Fruit fly (Drosophila melanogaster): ENCODE data around the gene CG9981.

dm6 chrX:16449316-16449715, 44.4 kb upstream of the CG9981 start:
- no peak for TF ChIP-seq fru (GFP tag; optimal IDR thresholded peaks at IDR 0.05)
- no peak for TF ChIP-seq Hr78 (GFP tag; optimal IDR thresholded peaks at IDR 0.05)
- TF ChIP-seq usp (GFP tag; optimal IDR thresholded peaks at IDR 0.05): no peak
- no peak for TF ChIP-seq pan (optimal IDR thresholded peaks at IDR 0.05)
- no peak for TF ChIP-seq foxo (GFP tag; optimal IDR thresholded peaks at IDR 0.05)
- no peak for TF ChIP-seq dmrt93B (GFP tag; optimal IDR thresholded peaks at IDR 0.05)
- TF ChIP-seq h (GFP tag; optimal IDR thresholded peaks at IDR 0.05): no peak
- no peak for TF ChIP-seq Mio (GFP tag; optimal IDR thresholded peaks at IDR 0.05)
- TF ChIP-seq lola (GFP tag; optimal IDR thresholded peaks at IDR 0.05): no peak
- TF ChIP-seq sv (GFP tag; optimal IDR thresholded peaks at IDR 0.05): no peak
- no peak for TF ChIP-seq psq (GFP tag; optimal IDR thresholded peaks at IDR 0.05)
- TF ChIP-seq dsf (GFP tag; optimal IDR thresholded peaks at IDR 0.05; ENCODE audit: borderline replicate concordance): no peak
- TF ChIP-seq Abd-B (GFP tag; optimal IDR thresholded peaks at IDR 0.05): no peak
- TF ChIP-seq brk (GFP tag; optimal IDR thresholded peaks at IDR 0.05): no peak
